Worm (Caenorhabditis elegans): Measurements from ENCODE around the gene psr-1.

The psr-1 gene

ce11 chrIV:4637840-4638239, 15.2 kb upstream of the psr-1 start, which contains the start of gene F19C7.8:
F19C7.8 (minus strand) TSS chrIV:4638095.
- no peak for TF ChIP-seq ceh-79 (tag; optimal IDR thresholded peaks at IDR 0.05)
- TF ChIP-seq ztf-28 (GFP tag; IDR thresholded peaks at IDR 0.05), result 0 out of 2 replicates have a peak, but pooled peaks have one; percentile 41
- 0 out of 2 replicates have a peak, but pooled peaks have one; percentile 13 for TF ChIP-seq lin-26 (GFP tag; IDR thresholded peaks at IDR 0.05)

- TF ChIP-seq F55B11.4 (tag; optimal IDR thresholded peaks at IDR 0.05; ENCODE audit: borderline replicate concordance, insufficient read depth) (no peak), unc-62 (GFP tag; optimal IDR thresholded peaks at IDR 0.05) (no peak), Y56A3A.18 (GFP tag; IDR thresholded peaks at IDR 0.05) (no peak), gei-17 (GFP tag; optimal IDR thresholded peaks at IDR 0.05) (no peak), nfya-1 (tag; optimal IDR thresholded peaks at IDR 0.05; ENCODE audit: borderline replicate concordance, insufficient read depth) (no peak), attf-6 (GFP tag; IDR thresholded peaks at IDR 0.05) (no peak), T07F8.4 (tag; optimal IDR thresholded peaks at IDR 0.05) (no peak)
These were observed 13.7 kb upstream of the psr-1 start for ce11 chrIV:4639352-4639751.

DNA sequence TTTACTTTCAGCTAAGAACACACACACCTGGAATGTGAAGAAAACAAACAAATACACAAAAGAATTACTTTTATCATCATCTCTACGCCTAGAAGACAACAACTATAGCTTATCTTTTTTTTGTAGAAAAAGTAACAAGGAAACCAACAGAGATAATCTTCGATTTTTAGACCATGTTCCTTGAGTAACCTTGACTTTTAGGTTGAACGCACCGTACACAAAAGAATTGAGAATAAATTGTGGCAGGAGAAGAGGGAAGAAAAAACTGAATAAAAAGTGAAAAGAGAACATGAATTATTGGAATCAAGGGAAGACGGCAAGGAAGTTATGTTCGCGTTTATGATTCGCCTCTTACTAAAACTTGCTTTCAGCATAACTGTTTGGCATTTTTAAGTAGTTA, 12.1 kb upstream of the psr-1 start:
- TF ChIP-seq ztf-26 (tag; optimal IDR thresholded peaks at IDR 0.05) (peak; percentile 18), mxl-1 (tag; optimal IDR thresholded peaks at IDR 0.05) (no peak), hlh-12 (tag; optimal IDR thresholded peaks at IDR 0.05) (no peak), madf-8 (GFP tag; conservative IDR thresholded peaks at IDR 0.05) (no peak), ceh-100 (GFP tag; IDR thresholded peaks at IDR 0.05) (no peak)

ce11 chrIV:4643577-4643976, 9.5 kb upstream of the psr-1 start:
- no peak for TF ChIP-seq cebp-1 (GFP tag; IDR thresholded peaks at IDR 0.05)
- TF ChIP-seq cebp-1 (tag; optimal IDR thresholded peaks at IDR 0.05), result no peak
- no peak for TF ChIP-seq chd-7 (tag; optimal IDR thresholded peaks at IDR 0.05)
- no peak for TF ChIP-seq nhr-27 (tag; optimal IDR thresholded peaks at IDR 0.05)
- no peak for TF ChIP-seq lin-35 (GFP tag; optimal IDR thresholded peaks at IDR 0.05)
- no peak for TF ChIP-seq C17E4.6 (GFP tag; IDR thresholded peaks at IDR 0.05)
- no peak for TF ChIP-seq athp-1 (tag; optimal IDR thresholded peaks at IDR 0.05)
- TF ChIP-seq repo-1 (tag; optimal IDR thresholded peaks at IDR 0.05), result no peak
- TF ChIP-seq lin-54 (GFP tag; optimal IDR thresholded peaks at IDR 0.05), result no peak
- TF ChIP-seq tbx-9 (tag; optimal IDR thresholded peaks at IDR 0.05; ENCODE audit: borderline replicate concordance), result no peak
- no peak for TF ChIP-seq dox-1 (GFP tag; IDR thresholded peaks at IDR 0.05)
- TF ChIP-seq mel-28 (tag; optimal IDR thresholded peaks at IDR 0.05; ENCODE audit: borderline replicate concordance), result no peak
- TF ChIP-seq K12H6.12 (tag; optimal IDR thresholded peaks at IDR 0.05), result no peak
- TF ChIP-seq rpc-1 (optimal IDR thresholded peaks at IDR 0.05), result no peak
- no peak for TF ChIP-seq rpc-1 (tag; optimal IDR thresholded peaks at IDR 0.05)

ce11 chrIV:4645243-4645642, 7.8 kb upstream of the psr-1 start:
- TF ChIP-seq pbrm-1 (GFP tag; IDR thresholded peaks at IDR 0.05) (no peak), Y53F4B.3 (GFP tag; IDR thresholded peaks at IDR 0.05) (no peak), F37B4.10 (GFP tag; IDR thresholded peaks at IDR 0.05) (no peak), bed-2 (GFP tag; IDR thresholded peaks at IDR 0.05) (no peak), aptf-2 (GFP tag; conservative IDR thresholded peaks at IDR 0.05) (no peak), die-1 (tag; optimal IDR thresholded peaks at IDR 0.05) (no peak), ets-4 (GFP tag; optimal IDR thresholded peaks at IDR 0.05) (no peak), snpc-1.1 (tag; optimal IDR thresholded peaks at IDR 0.05; ENCODE audit: insufficient read depth) (no peak), F33H1.4 (GFP tag; IDR thresholded peaks at IDR 0.05) (no peak), egrh-3 (GFP tag; IDR thresholded peaks at IDR 0.05) (no peak), C17E4.6 (GFP tag; IDR thresholded peaks at IDR 0.05) (no peak), rcor-1 (GFP tag; IDR thresholded peaks at IDR 0.05) (no peak), T26A5.8 (tag; optimal IDR thresholded peaks at IDR 0.05) (no peak), atf-7 (tag; optimal IDR thresholded peaks at IDR 0.05) (no peak), sptf-2 (GFP tag; optimal IDR thresholded peaks at IDR 0.05) (no peak), ccch-3 (GFP tag; optimal IDR thresholded peaks at IDR 0.05) (no peak)
